Worm (Caenorhabditis elegans) whole organism, late embryonic: ENCODE measurements around the gene mrp-1.

Source experiments
- C08G9.2 ChIP-seq: sonication (generic microtip); optimal IDR thresholded peaks from 2 replicates; lab custom pipeline; 2016; ENCODE audit warnings: mild to moderate bottlenecking, missing genetic modification characterization, moderate library complexity, missing compliant biosample characterization
- ama-1 ChIP-seq: fragments of 150-350 bp; optimal IDR thresholded peaks from 2 replicates; lab custom pipeline; 2014
- npax-4 ChIP-seq: sonication (generic microtip); optimal IDR thresholded peaks from 2 replicates; lab custom pipeline; 2016; ENCODE audit warnings: missing genetic modification characterization, missing compliant biosample characterization
- pag-3 ChIP-seq: sonication (generic microtip); optimal IDR thresholded peaks from 2 replicates; lab custom pipeline; 2016; ENCODE audit warnings: missing compliant biosample characterization, missing genetic modification characterization, borderline replicate concordance

DNA sequence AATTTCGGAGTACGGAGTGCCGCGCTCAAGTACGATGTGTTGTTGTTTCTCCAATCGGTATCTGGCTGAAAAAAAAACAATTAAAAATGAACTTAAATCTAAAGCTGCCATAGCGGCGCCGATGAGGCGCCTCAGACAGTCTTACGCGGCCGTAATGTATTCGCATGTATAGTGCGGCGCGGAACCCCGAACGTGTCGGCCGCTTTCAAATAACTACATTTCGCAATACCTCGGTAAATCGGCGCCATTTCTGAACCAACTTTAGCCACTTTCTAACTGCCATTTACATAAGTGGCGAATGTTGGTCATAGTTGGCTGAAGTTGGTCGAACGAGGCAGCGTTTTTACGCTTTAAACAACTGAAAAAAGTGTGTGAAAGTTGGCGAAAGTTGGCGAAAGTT, 25.1 kb upstream of the mrp-1 start:
- no peak for TF ChIP-seq npax-4 (tag; lab: Kevin White, UChicago)
- no peak for TF ChIP-seq C08G9.2 (tag; lab: Kevin White, UChicago)
- no peak for TF ChIP-seq pag-3
- no peak for TF ChIP-seq ama-1
